Worm (Caenorhabditis elegans) whole organism, L3 larva: ENCODE measurements around the gene T16A1.4.

Experiments used
- ceh-9 ChIP-seq: sonication (generic microtip); optimal IDR thresholded peaks from 2 replicates; lab custom pipeline; 2018; ENCODE audit warnings: missing biosample characterization, missing genetic modification characterization
- egl-27 ChIP-seq: sonication (generic microtip); optimal IDR thresholded peaks from 4 replicates; lab custom pipeline; 2017; ENCODE audit warnings: missing biosample characterization, missing genetic modification reagents, missing genetic modification characterization
- fos-1 ChIP-seq: fragments of 150-350 bp; optimal IDR thresholded peaks from 2 replicates; lab custom pipeline; 2014; ENCODE audit warnings: missing biosample characterization, missing genetic modification characterization
- mdl-1 ChIP-seq: fragments of 150-350 bp; optimal IDR thresholded peaks from 2 replicates; lab custom pipeline; 2014; ENCODE audit warnings: missing biosample characterization, missing genetic modification characterization
- nhr-11 ChIP-seq: fragments of 150-350 bp; optimal IDR thresholded peaks from 2 replicates; lab custom pipeline; 2014; ENCODE audit warnings: missing biosample characterization, missing genetic modification characterization
- nhr-25 ChIP-seq: sonication (generic microtip); optimal IDR thresholded peaks from 2 replicates; lab custom pipeline; 2017; ENCODE audit warnings: missing biosample characterization, missing genetic modification characterization
- nhr-67 ChIP-seq: fragments of 150-350 bp; optimal IDR thresholded peaks from 2 replicates; lab custom pipeline; 2014; ENCODE audit warnings: missing biosample characterization, missing genetic modification characterization
- nhr-77 ChIP-seq: fragments of 150-350 bp; optimal IDR thresholded peaks from 2 replicates; lab custom pipeline; 2014; ENCODE audit warnings: missing biosample characterization, missing genetic modification characterization
- unc-62 ChIP-seq: fragments of 150-350 bp; sonication (generic microtip); optimal IDR thresholded peaks from 4 replicates; lab custom pipeline; 2014; ENCODE audit warnings: missing biosample characterization, missing genetic modification reagents, missing genetic modification characterization

DNA sequence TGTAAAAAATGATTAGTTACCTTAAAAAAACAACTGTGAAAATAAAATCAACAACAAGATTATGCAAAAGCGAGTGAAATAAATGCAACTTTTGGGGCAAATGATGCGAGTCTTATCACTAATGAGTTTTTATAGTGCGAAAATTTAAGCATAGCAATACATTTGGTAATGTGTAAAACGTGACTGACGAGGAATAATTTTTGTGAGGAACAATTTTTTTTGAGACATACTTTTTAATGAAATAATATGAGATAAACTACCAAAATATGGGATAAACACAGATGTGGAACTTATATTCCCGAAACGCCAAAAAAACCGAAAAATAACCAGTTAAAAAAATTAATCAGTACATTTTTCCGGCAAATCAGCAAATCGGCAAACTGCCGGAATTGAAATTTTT, 932 bp upstream of the T16A1.4 start, which contains the start of gene F07E5.9:
- TF ChIP-seq unc-62 (no peak), ceh-9 (no peak), nhr-77 (no peak), nhr-11 (no peak), fos-1 (tag; lab: Kevin White, UChicago) (no peak), egl-27 (tag; lab: Kevin White, UChicago) (no peak), nhr-67 (no peak), nhr-25 (tag; lab: Kevin White, UChicago) (no peak), mdl-1 (tag; lab: Kevin White, UChicago) (no peak)
